Worm (Caenorhabditis elegans) whole organism, L2 larva: ENCODE results near the gene gmeb-1.

ENCODE experiments used
- ama-1 ChIP-seq: fragments of 150-350 bp; optimal IDR thresholded peaks from 2 replicates; lab custom pipeline; 2018; ENCODE audit warnings: inconsistent platforms
- ceh-16 ChIP-seq: fragments of 150-350 bp; optimal IDR thresholded peaks from 2 replicates; lab custom pipeline; 2014; ENCODE audit warnings: missing biosample characterization, missing genetic modification characterization
- ceh-82 ChIP-seq: fragments of 150-350 bp; optimal IDR thresholded peaks from 2 replicates; lab custom pipeline; 2014; ENCODE audit warnings: missing biosample characterization, missing genetic modification characterization
- lin-39 ChIP-seq: fragments of 150-350 bp; optimal IDR thresholded peaks from 2 replicates; lab custom pipeline; 2014; ENCODE audit warnings: missing biosample characterization, missing genetic modification reagents, missing genetic modification characterization
- mbf-1 ChIP-seq: sonication (generic microtip); optimal IDR thresholded peaks from 2 replicates; lab custom pipeline; 2017; ENCODE audit warnings: missing biosample characterization, missing genetic modification characterization
- nhr-10 ChIP-seq: sonication (generic microtip); optimal IDR thresholded peaks from 2 replicates; lab custom pipeline; 2017; ENCODE audit warnings: missing biosample characterization, missing genetic modification characterization
- snpc-4 ChIP-seq: fragments of 150-350 bp; optimal IDR thresholded peaks from 2 replicates; lab custom pipeline; 2014; ENCODE audit warnings: missing biosample characterization, missing genetic modification characterization

ce11 chrII:60049-60448 lies 40.7 kb downstream of the gmeb-1 start:
- TF ChIP-seq snpc-4 (tag; lab: Kevin White, UChicago) (no peak), ceh-16 (tag; lab: Kevin White, UChicago) (no peak), lin-39 (tag; lab: Kevin White, UChicago) (no peak), ceh-82 (tag; lab: Kevin White, UChicago) (no peak), mbf-1 (tag; lab: Kevin White, UChicago) (no peak), ama-1 (lab: Kevin White, UChicago) (no peak), nhr-10 (tag; lab: Kevin White, UChicago) (no peak)
